Worm (Caenorhabditis elegans) whole organism, L4/young adult: ENCODE data around the gene lgc-37.
A peak's percentile ranks its signal among the peaks of the same experiment; 100 is the strongest.

Experiments
- W03F9.2 ChIP-seq: fragments of 150-350 bp; optimal IDR thresholded peaks from 2 replicates; lab custom pipeline; 2014; ENCODE audit warnings: missing biosample characterization, missing genetic modification characterization
- dao-5 ChIP-seq: sonication (generic microtip); optimal IDR thresholded peaks from 2 replicates; lab custom pipeline; 2016; ENCODE audit warnings: missing genotype, missing genetic modification characterization, moderate library complexity, missing compliant biosample characterization
- him-1 ChIP-seq: sonication (generic microtip); optimal IDR thresholded peaks from 2 replicates; lab custom pipeline; 2016; ENCODE audit warnings: missing genotype, missing genetic modification reagents, missing genetic modification characterization, missing compliant biosample characterization

Gene lgc-37

ce11 chrIII:12831696-12832095 lies 46.7 kb downstream of the lgc-37 start:
- TF ChIP-seq him-1 (tag; lab: Kevin White, UChicago) (no peak), W03F9.2 (tag; lab: Kevin White, UChicago) (no peak), dao-5 (tag; lab: Kevin White, UChicago) (no peak)

ce11 chrIII:12833079-12833478 lies 48.1 kb downstream of the lgc-37 start:
- TF ChIP-seq dao-5 (tag; lab: Kevin White, UChicago): no peak
- no peak for TF ChIP-seq him-1 (tag; lab: Kevin White, UChicago)
- no peak for TF ChIP-seq W03F9.2 (tag; lab: Kevin White, UChicago)

- no peak for TF ChIP-seq W03F9.2 (tag; lab: Kevin White, UChicago)
- no peak for TF ChIP-seq dao-5 (tag; lab: Kevin White, UChicago)
- TF ChIP-seq him-1 (tag; lab: Kevin White, UChicago): no peak
Observed at ce11 chrIII:12836742-12837285, 51.9 kb downstream of the lgc-37 start.

- TF ChIP-seq him-1 (tag; lab: Kevin White, UChicago): no peak
- no peak for TF ChIP-seq W03F9.2 (tag; lab: Kevin White, UChicago)
- TF ChIP-seq dao-5 (tag; lab: Kevin White, UChicago): no peak
Observed at ce11 chrIII:12838299-12838698, 53.3 kb downstream of the lgc-37 start.

ce11 chrIII:12838913-12839366 lies 54.0 kb downstream of the lgc-37 start, which contains the start of gene Y37D8A.4:
TSS of gene Y37D8A.4 (minus strand) at chrIII:12838963.
- TF ChIP-seq W03F9.2 (tag; lab: Kevin White, UChicago) (no peak), dao-5 (tag; lab: Kevin White, UChicago) (no peak), him-1 (tag; lab: Kevin White, UChicago) (no peak)

- no peak for TF ChIP-seq him-1 (tag; lab: Kevin White, UChicago)
- no peak for TF ChIP-seq W03F9.2 (tag; lab: Kevin White, UChicago)
- no peak for TF ChIP-seq dao-5 (tag; lab: Kevin White, UChicago)
Observed at ce11 chrIII:12840204-12840603, 55.2 kb downstream of the lgc-37 start.

- TF ChIP-seq dao-5 (tag; lab: Kevin White, UChicago): no peak
- peak; percentile 40 for TF ChIP-seq W03F9.2 (tag; lab: Kevin White, UChicago)
- no peak for TF ChIP-seq him-1 (tag; lab: Kevin White, UChicago)
Observed at ce11 chrIII:12841328-12841727, 56.4 kb downstream of the lgc-37 start.
